Fruit fly (Drosophila melanogaster) whole organism, embryonic: ENCODE results near the gene CG14995.

ENCODE experiments used
- Adf1 ChIP-seq: fragments of 200-800 bp; sonication (Bioruptor generic); IDR thresholded peaks from 2 replicates; pipeline ENCODE4 v1.3.6; 2022; ENCODE audit warnings: missing biosample characterization, missing genetic modification characterization
- Asciz ChIP-seq: fragments of 200-800 bp; sonication (Bioruptor generic); optimal IDR thresholded peaks from 2 replicates; lab custom pipeline; 2017; ENCODE audit warnings: missing biosample characterization, mild to moderate bottlenecking, missing genetic modification characterization, missing genetic modification reagents
- Atf-2 ChIP-seq: fragments of 200-800 bp; sonication (Bioruptor generic); optimal IDR thresholded peaks from 2 replicates; lab custom pipeline; 2016; ENCODE audit warnings: missing biosample characterization, missing genetic modification characterization
- CG10543 ChIP-seq: fragments of 200-800 bp; sonication (Bioruptor generic); optimal IDR thresholded peaks from 3 replicates; lab custom pipeline; 2017; ENCODE audit warnings: missing biosample characterization, mild to moderate bottlenecking, missing genetic modification characterization, moderate library complexity
- CG11247 ChIP-seq: fragments of 200-800 bp; sonication (Bioruptor generic); IDR thresholded peaks from 2 replicates; pipeline ENCODE4 v1.3.6; 2022; ENCODE audit warnings: missing biosample characterization, missing genetic modification characterization
- CG12071 ChIP-seq: fragments of 200-800 bp; sonication (Bioruptor generic); optimal IDR thresholded peaks from 3 replicates; lab custom pipeline; 2018; ENCODE audit warnings: missing biosample characterization, mild to moderate bottlenecking, missing genetic modification characterization
- CG13894 ChIP-seq: fragments of 200-800 bp; sonication (Bioruptor generic); optimal IDR thresholded peaks from 3 replicates; lab custom pipeline; 2018; ENCODE audit warnings: missing biosample characterization, mild to moderate bottlenecking, missing genetic modification characterization, moderate library complexity
- CG14014 ChIP-seq: fragments of 200-800 bp; sonication (Bioruptor generic); IDR thresholded peaks from 2 replicates; pipeline ENCODE4 v1.3.6; 2022; ENCODE audit warnings: missing biosample characterization, missing genetic modification characterization
- CG15479 ChIP-seq: fragments of 200-800 bp; sonication (Bioruptor generic); optimal IDR thresholded peaks from 3 replicates; lab custom pipeline; 2019; ENCODE audit warnings: missing biosample characterization, mild to moderate bottlenecking, missing genetic modification characterization, moderate library complexity
- CG17328 ChIP-seq: fragments of 200-800 bp; sonication (Bioruptor generic); IDR thresholded peaks from 2 replicates; pipeline ENCODE4 v1.3.6; 2022; ENCODE audit warnings: missing biosample characterization, missing genetic modification characterization
- CG17568 ChIP-seq: fragments of 200-800 bp; sonication (Bioruptor generic); optimal IDR thresholded peaks from 2 replicates; lab custom pipeline; 2018; ENCODE audit warnings: missing biosample characterization, mild to moderate bottlenecking, missing genetic modification characterization, moderate library complexity
- CG2129 ChIP-seq: fragments of 200-800 bp; sonication (Bioruptor generic); IDR thresholded peaks from 2 replicates; pipeline ENCODE4 v1.3.6; 2022; ENCODE audit warnings: missing biosample characterization, missing genetic modification characterization; ENCODE audit not compliant: partially characterized antibody
- CG31441 ChIP-seq: fragments of 200-800 bp; sonication (Bioruptor generic); IDR thresholded peaks from 2 replicates; pipeline ENCODE4 v1.3.6; 2022; ENCODE audit warnings: missing biosample characterization, missing genetic modification characterization
- CG34376 ChIP-seq: fragments of 200-800 bp; sonication (Bioruptor generic); optimal IDR thresholded peaks from 2 replicates; lab custom pipeline; 2018; ENCODE audit warnings: missing biosample characterization, mild to moderate bottlenecking, missing genetic modification characterization
- CG6254 ChIP-seq: fragments of 200-800 bp; sonication (Bioruptor generic); optimal IDR thresholded peaks from 3 replicates; lab custom pipeline; 2017; ENCODE audit warnings: mild to moderate bottlenecking, missing biosample characterization, missing genetic modification reagents, missing genetic modification characterization
- CG6791 ChIP-seq: fragments of 200-800 bp; sonication (Bioruptor generic); IDR thresholded peaks from 3 replicates; pipeline ENCODE4 v1.3.6; 2022; ENCODE audit warnings: missing biosample characterization, missing genetic modification characterization; ENCODE audit not compliant: partially characterized antibody
- CG8089 ChIP-seq: fragments of 200-800 bp; sonication (Bioruptor generic); optimal IDR thresholded peaks from 3 replicates; lab custom pipeline; 2016; ENCODE audit warnings: missing biosample characterization, missing genetic modification characterization
- CG8765 ChIP-seq: fragments of 200-800 bp; sonication (Bioruptor generic); IDR thresholded peaks from 2 replicates; pipeline ENCODE4 v1.3.6; 2022; ENCODE audit warnings: missing biosample characterization, missing genetic modification characterization
- D19A ChIP-seq: fragments of 200-800 bp; optimal IDR thresholded peaks from 3 replicates; lab custom pipeline; 2019; ENCODE audit warnings: missing biosample characterization, mild to moderate bottlenecking, missing genetic modification characterization, moderate library complexity
- Deaf1 ChIP-seq: fragments of 200-800 bp; optimal IDR thresholded peaks from 3 replicates; lab custom pipeline; 2019; ENCODE audit warnings: missing biosample characterization, mild to moderate bottlenecking, missing genetic modification characterization, moderate library complexity
- Dip3 ChIP-seq: fragments of 200-800 bp; sonication (Bioruptor generic); optimal IDR thresholded peaks from 3 replicates; lab custom pipeline; 2016; ENCODE audit warnings: missing biosample characterization, missing genetic modification characterization
- Dll ChIP-seq: fragments of 200-800 bp; sonication (Bioruptor generic); IDR thresholded peaks from 4 replicates; pipeline ENCODE4 v1.3.6; 2022; ENCODE audit warnings: missing biosample characterization, missing genetic modification characterization; ENCODE audit not compliant: partially characterized antibody
- Fer1 ChIP-seq: fragments of 200-800 bp; sonication (Bioruptor generic); optimal IDR thresholded peaks from 2 replicates; lab custom pipeline; 2017; ENCODE audit warnings: missing biosample characterization, mild to moderate bottlenecking, missing genetic modification characterization
- HLH4C ChIP-seq: fragments of 200-800 bp; sonication (Bioruptor generic); IDR thresholded peaks from 3 replicates; pipeline ENCODE4 v1.3.6; 2022; ENCODE audit warnings: missing biosample characterization, missing genetic modification characterization; ENCODE audit not compliant: partially characterized antibody
- Neu2 ChIP-seq: fragments of 200-800 bp; sonication (Bioruptor generic); optimal IDR thresholded peaks from 3 replicates; lab custom pipeline; 2016; ENCODE audit warnings: missing biosample characterization, missing genetic modification characterization, borderline replicate concordance
- Trl ChIP-seq, 3 experiments: fragments of >200 bp in 2 of 3; fragments of 200-800 bp in 1 of 3; sonication (Bioruptor generic) in 1 of 3; optimal IDR thresholded peaks; 2 replicates in 1 of 3; 3 replicates in 2 of 3; lab custom pipeline; 2016 to 2017; ENCODE audit warnings: missing biosample characterization in 1 of 3, missing genetic modification characterization in 1 of 3
- Vsx1 ChIP-seq: fragments of 200-800 bp; sonication (Bioruptor generic); optimal IDR thresholded peaks from 2 replicates; lab custom pipeline; 2017; ENCODE audit warnings: missing biosample characterization, mild to moderate bottlenecking, missing genetic modification characterization, missing genetic modification reagents
- Xbp1 ChIP-seq: fragments of 200-800 bp; sonication (Bioruptor generic); optimal IDR thresholded peaks from 3 replicates; lab custom pipeline; 2016; ENCODE audit warnings: missing biosample characterization, mild to moderate bottlenecking, missing genetic modification characterization
- ac ChIP-seq: fragments of 200-800 bp; sonication (Bioruptor generic); optimal IDR thresholded peaks from 3 replicates; lab custom pipeline; 2017; ENCODE audit warnings: missing biosample characterization, mild to moderate bottlenecking, missing genetic modification characterization
- cad ChIP-seq: fragments of >200 bp; optimal IDR thresholded peaks from 2 replicates; lab custom pipeline; 2017; ENCODE audit warnings: missing biosample characterization, missing genetic modification characterization
- cas ChIP-seq: fragments of 200-800 bp; sonication (Bioruptor generic); IDR thresholded peaks from 2 replicates; pipeline ENCODE4 v1.3.6; 2022; ENCODE audit warnings: missing biosample characterization, missing genetic modification characterization
- chn ChIP-seq: fragments of 200-800 bp; sonication (Bioruptor generic); optimal IDR thresholded peaks from 2 replicates; lab custom pipeline; 2016; ENCODE audit warnings: missing biosample characterization, missing genetic modification characterization
- gt ChIP-seq: fragments of 200-800 bp; sonication (Bioruptor generic); IDR thresholded peaks from 2 replicates; pipeline ENCODE4 v1.3.6; 2022; ENCODE audit warnings: missing biosample characterization, missing genetic modification characterization
- her ChIP-seq: fragments of 200-800 bp; sonication (Bioruptor generic); optimal IDR thresholded peaks from 2 replicates; lab custom pipeline; 2016; ENCODE audit warnings: missing biosample characterization, missing genetic modification characterization
- kni ChIP-seq: fragments of 200-800 bp; sonication (Bioruptor generic); optimal IDR thresholded peaks from 3 replicates; lab custom pipeline; 2017; ENCODE audit warnings: mild to moderate bottlenecking, missing biosample characterization, missing genetic modification reagents, missing genetic modification characterization
- lov ChIP-seq, 2 experiments: fragments of 200-800 bp in 1 of 2; fragments of >200 bp in 1 of 2; sonication (Bioruptor generic) in 1 of 2; IDR thresholded peaks in 1 of 2; optimal IDR thresholded peaks in 1 of 2; 2 replicates in 1 of 2; 3 replicates in 1 of 2; pipeline versions ENCODE4 v1.3.6 to Lab custom; 2017 to 2022; ENCODE audit warnings: missing biosample characterization in 1 of 2, missing genetic modification characterization in 1 of 2
- mld ChIP-seq: fragments of 200-800 bp; sonication (Bioruptor generic); IDR thresholded peaks from 3 replicates; pipeline ENCODE4 v1.3.6; 2022; ENCODE audit warnings: missing biosample characterization, missing genetic modification characterization; ENCODE audit not compliant: partially characterized antibody
- onecut ChIP-seq: fragments of 200-800 bp; sonication (Bioruptor generic); IDR thresholded peaks from 2 replicates; pipeline ENCODE4 v1.3.6; 2022; ENCODE audit warnings: missing biosample characterization, missing genetic modification characterization
- pnt ChIP-seq: fragments of 200-800 bp; sonication (Bioruptor generic); optimal IDR thresholded peaks from 3 replicates; lab custom pipeline; 2016; ENCODE audit warnings: missing biosample characterization, missing genetic modification characterization
- repo ChIP-seq: fragments of 200-800 bp; sonication (Bioruptor generic); optimal IDR thresholded peaks from 2 replicates; lab custom pipeline; 2016; ENCODE audit warnings: missing biosample characterization, missing genetic modification characterization
- unc-4 ChIP-seq: fragments of 200-800 bp; sonication (Bioruptor generic); IDR thresholded peaks from 2 replicates; pipeline ENCODE4 v1.3.6; 2022; ENCODE audit warnings: missing biosample characterization, missing genetic modification characterization; ENCODE audit not compliant: partially characterized antibody
- yki ChIP-seq: fragments of >200 bp; optimal IDR thresholded peaks from 3 replicates; lab custom pipeline; 2018
- zfh2 ChIP-seq: fragments of 200-800 bp; sonication (Bioruptor generic); optimal IDR thresholded peaks from 2 replicates; lab custom pipeline; 2016; ENCODE audit warnings: missing biosample characterization, missing genetic modification characterization

The CG14995 gene

dm6 chr3L:4103258-4104247, 497 bp upstream of the CG14995 start, which contains the start of gene Fit1 (continued):
- no peak for TF ChIP-seq Xbp1 (GFP tag; lab: Kevin White, UChicago)
- TF ChIP-seq HLH4C (GFP tag; lab: Robert Waterston, UW), result peak; percentile 55; the same call in 1 of the 3 replicates
- TF ChIP-seq CG2129, result 0 out of 2 replicates have a peak, but pooled peaks have one; percentile 37
- TF ChIP-seq Asciz (GFP tag; lab: Kevin White, UChicago), result no peak
- TF ChIP-seq Vsx1 (GFP tag; lab: Kevin White, UChicago), result no peak
- TF ChIP-seq CG11247 (GFP tag; lab: Robert Waterston, UW), result no peak
- no peak for TF ChIP-seq CG15479
- 0 out of 3 replicates have a peak, but pooled peaks have one; percentile 7 for TF ChIP-seq mld
- TF ChIP-seq Trl (optimal IDR thresholded peaks at IDR 0.05; lab: Kevin White, UChicago), result peak in 1 of 2 experiments; percentile 18
- TF ChIP-seq Trl (GFP tag; optimal IDR thresholded peaks at IDR 0.05; lab: Kevin White, UChicago), result no peak
- no peak for TF ChIP-seq CG31441 (GFP tag; lab: Robert Waterston, UW)
- peak; percentile 52 for TF ChIP-seq Deaf1 (tag; lab: Kevin White, UChicago)
- TF ChIP-seq Dll, result peak; percentile 47; the same call in 2 of the 4 replicates
- TF ChIP-seq CG6254 (GFP tag; lab: Kevin White, UChicago), result no peak
- TF ChIP-seq CG12071 (GFP tag; lab: Kevin White, UChicago), result no peak
- TF ChIP-seq Neu2 (GFP tag; lab: Kevin White, UChicago), result no peak
- TF ChIP-seq pnt (GFP tag; lab: Kevin White, UChicago), result no peak
- peak; percentile 90 for TF ChIP-seq CG10543
- TF ChIP-seq lov (optimal IDR thresholded peaks at IDR 0.05; lab: Kevin White, UChicago), result no peak
- no peak for TF ChIP-seq lov (GFP tag; IDR thresholded peaks at IDR 0.05; lab: Robert Waterston, UW)
- TF ChIP-seq CG8765 (GFP tag; lab: Robert Waterston, UW), result no peak
- TF ChIP-seq D19A, result no peak
- TF ChIP-seq yki, result no peak
- peak; percentile 70 for TF ChIP-seq CG13894 (tag; lab: Kevin White, UChicago)
- peak; percentile 40; the same call in 1 of the 2 replicates for TF ChIP-seq unc-4 (GFP tag; lab: Robert Waterston, UW)
- no peak for TF ChIP-seq CG14014 (GFP tag; lab: Robert Waterston, UW)
- no peak for TF ChIP-seq repo
- no peak for TF ChIP-seq CG8089 (GFP tag; lab: Kevin White, UChicago)
- peak; percentile 35 for TF ChIP-seq Fer1
- no peak for TF ChIP-seq CG17568 (GFP tag; lab: Kevin White, UChicago)
- TF ChIP-seq gt (GFP tag; lab: Robert Waterston, UW), result no peak
- TF ChIP-seq her, result no peak
- TF ChIP-seq Adf1 (GFP tag; lab: Robert Waterston, UW), result peak; percentile 72
- TF ChIP-seq cad, result no peak
- TF ChIP-seq CG17328 (GFP tag; lab: Robert Waterston, UW), result no peak
- TF ChIP-seq Atf-2 (GFP tag; lab: Kevin White, UChicago), result no peak
- no peak for TF ChIP-seq ac (GFP tag; lab: Kevin White, UChicago)
- TF ChIP-seq cas (GFP tag; lab: Robert Waterston, UW), result no peak
- no peak for TF ChIP-seq Dip3 (GFP tag; lab: Kevin White, UChicago)
- TF ChIP-seq chn (GFP tag; lab: Kevin White, UChicago), result no peak
- no peak for TF ChIP-seq onecut (GFP tag; lab: Robert Waterston, UW)
- TF ChIP-seq zfh2, result no peak
- no peak for TF ChIP-seq kni
- TF ChIP-seq CG6791 (GFP tag; lab: Robert Waterston, UW), result peak; percentile 73
- TF ChIP-seq CG34376, result peak; percentile 95
